Worm (Caenorhabditis elegans) whole organism, dauer: Measurements from ENCODE around the gene bath-20.
"Not testable (repeated sequence)": the region's sequence is repeated elsewhere in the genome, so short reads cannot be mapped to it uniquely, and the experiment has no call there.

Experiments used
- unc-62 ChIP-seq: sonication (generic microtip); optimal IDR thresholded peaks from 2 replicates; lab custom pipeline; 2017; ENCODE audit warnings: missing biosample characterization, missing genetic modification reagents, missing genetic modification characterization

Gene bath-20

DNA sequence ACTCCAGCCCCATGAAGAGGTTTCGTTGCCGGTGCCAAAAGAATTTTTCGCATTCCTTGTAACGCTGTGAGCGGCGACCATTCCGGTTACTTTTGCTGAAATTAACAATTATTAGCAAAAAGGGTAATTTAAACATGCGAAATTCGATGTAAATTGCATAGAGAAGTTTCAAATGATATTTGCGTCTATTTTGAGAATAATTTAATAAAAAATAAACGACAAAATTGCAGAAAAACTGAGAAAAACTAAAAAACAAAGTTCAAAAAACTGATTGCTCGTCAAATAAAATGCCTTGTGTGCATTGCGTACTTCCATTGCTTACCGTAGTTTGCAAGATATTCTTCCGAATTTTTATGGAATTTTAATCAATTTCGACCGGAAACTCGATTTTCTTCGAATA lies 3.2 kb upstream of the bath-20 start, which contains the start of gene bath-24:
Gene bath-24, minus strand, starts transcription at position 101 of the 400 bp plus-strand sequence.
- TF ChIP-seq unc-62 (GFP tag; lab: Kevin White, UChicago), result no peak

ce11 chrII:2039288-2039687 lies 3.1 kb downstream of the bath-20 start, which contains the start of gene bath-19:
Gene bath-19, minus strand, starts transcription at chrII:2039388.
- TF ChIP-seq unc-62 (GFP tag; lab: Kevin White, UChicago), result no peak

ce11 chrII:2033286-2033685 lies 9.1 kb downstream of the bath-20 start, which contains the start of gene F59H6.14:
Gene F59H6.14, plus strand, starts transcription at chrII:2033586.
- TF ChIP-seq unc-62 (GFP tag; lab: Kevin White, UChicago), result no peak

- not testable (repeated sequence) for TF ChIP-seq unc-62 (GFP tag; lab: Kevin White, UChicago)
These were observed 10.1 kb downstream of the bath-20 start, which contains the start of gene btb-4 for ce11 chrII:2032282-2032681. Gene btb-4, plus strand, starts transcription at chrII:2032316.

ce11 chrII:2031852-2032251 lies 10.5 kb downstream of the bath-20 start, which contains the start of gene bath-5:
Gene bath-5, minus strand, starts transcription at chrII:2031952.
- TF ChIP-seq unc-62 (GFP tag; lab: Kevin White, UChicago), result no peak

DNA sequence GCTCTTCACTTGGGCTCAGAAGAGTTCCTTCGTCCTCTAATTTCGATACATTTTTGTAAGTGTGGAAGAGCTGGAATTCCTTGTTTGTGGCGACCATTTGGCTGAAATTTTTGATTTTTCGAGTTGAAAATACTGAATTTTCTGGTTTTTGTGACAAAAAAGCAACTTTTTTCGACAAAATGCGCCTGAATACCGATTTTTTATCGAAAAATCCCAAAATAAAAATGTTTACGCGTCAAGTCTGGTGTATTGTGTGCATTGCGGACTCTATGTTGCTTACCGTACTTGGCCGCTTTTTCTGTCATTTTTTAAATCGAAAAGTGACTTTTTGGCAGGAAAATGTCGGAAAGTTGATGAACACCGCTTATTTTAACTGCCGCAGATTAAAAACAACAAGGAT lies 12.0 kb downstream of the bath-20 start, which contains the start of gene bath-3:
Gene bath-3, minus strand, starts transcription at position 101 of the 400 bp plus-strand sequence.
- TF ChIP-seq unc-62 (GFP tag; lab: Kevin White, UChicago), result no peak

DNA sequence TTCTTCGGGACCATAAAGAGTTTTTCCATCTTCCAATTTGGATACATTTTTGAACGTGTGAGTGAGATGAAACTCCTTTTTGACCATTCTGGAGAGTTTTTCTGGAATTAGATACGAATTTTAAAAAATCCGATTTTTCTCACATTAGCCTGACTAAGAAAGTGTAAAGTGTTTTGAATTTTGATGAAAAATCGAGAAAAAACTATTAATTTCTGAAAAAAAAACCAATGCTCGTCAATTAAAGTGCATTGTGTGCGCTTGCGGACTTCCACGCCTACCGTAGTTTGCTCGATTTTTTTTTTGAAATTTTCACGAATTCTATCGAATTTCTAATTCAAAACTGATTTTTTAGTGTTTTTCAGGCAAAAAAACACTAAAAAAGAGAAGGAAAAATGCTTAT lies 13.6 kb downstream of the bath-20 start, which contains the start of gene bath-1:
Gene bath-1, minus strand, starts transcription at position 101 of the 400 bp plus-strand sequence.
- TF ChIP-seq unc-62 (GFP tag; lab: Kevin White, UChicago), result no peak

- no peak for TF ChIP-seq unc-62 (GFP tag; lab: Kevin White, UChicago)
These were observed 15.8 kb downstream of the bath-20 start, which contains the start of gene bath-21 for ce11 chrII:2026525-2026924. Gene bath-21, minus strand, starts transcription at chrII:2026625.

- not testable (repeated sequence) for TF ChIP-seq unc-62 (GFP tag; lab: Kevin White, UChicago)
These were observed 18.8 kb downstream of the bath-20 start, which contains the start of gene cya-2 for ce11 chrII:2023514-2023913. Gene cya-2, minus strand, starts transcription at chrII:2023614.

DNA sequence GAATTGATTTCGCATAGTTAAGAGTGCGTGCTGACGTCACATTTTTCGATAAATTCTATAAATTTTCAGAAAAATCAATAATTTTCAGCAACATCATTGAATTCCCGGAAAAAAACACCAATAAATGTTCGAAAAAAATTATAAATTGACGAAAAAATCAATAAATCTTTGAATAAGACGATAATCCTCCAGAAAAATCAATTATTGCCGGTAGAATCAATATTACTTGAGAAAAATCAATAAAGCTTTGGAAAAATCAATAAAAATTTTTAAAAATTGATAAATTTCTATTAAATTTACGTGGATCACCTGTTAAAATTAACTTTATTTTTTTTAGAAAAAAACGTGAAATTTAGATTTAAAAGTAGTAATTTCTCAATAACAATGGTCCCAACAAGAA lies 28.5 kb downstream of the bath-20 start:
- TF ChIP-seq unc-62 (GFP tag; lab: Kevin White, UChicago), result no peak

- TF ChIP-seq unc-62 (GFP tag; lab: Kevin White, UChicago), result no peak
These were observed 29.6 kb downstream of the bath-20 start, which contains the start of gene F59H6.15 for ce11 chrII:2012698-2013097. Gene F59H6.15, plus strand, starts transcription at chrII:2012998.

ce11 chrII:2011179-2011578 lies 31.2 kb downstream of the bath-20 start:
- no peak for TF ChIP-seq unc-62 (GFP tag; lab: Kevin White, UChicago)

DNA sequence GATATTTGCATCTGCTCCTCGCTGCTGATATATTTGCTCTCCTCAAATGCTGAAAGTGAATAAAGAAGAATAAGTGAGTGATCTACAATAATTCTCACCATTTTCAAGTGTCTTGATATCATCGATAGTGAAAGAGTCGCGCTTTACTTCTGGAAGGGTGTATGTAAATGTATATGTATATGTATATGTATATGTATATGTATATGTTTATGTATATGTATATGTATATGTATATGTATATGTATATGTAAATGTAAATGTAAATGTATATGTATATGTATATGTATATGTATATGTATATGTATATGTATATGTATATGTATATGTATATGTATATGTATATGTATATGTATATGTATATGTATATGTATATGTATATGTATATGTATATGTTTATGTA lies 41.6 kb downstream of the bath-20 start, which contains the start of gene ceh-84:
Gene ceh-84, minus strand, starts transcription at position 101 of the 400 bp plus-strand sequence.
- not testable (repeated sequence) for TF ChIP-seq unc-62 (GFP tag; lab: Kevin White, UChicago)

- not testable (repeated sequence) for TF ChIP-seq unc-62 (GFP tag; lab: Kevin White, UChicago)
These were observed 43.8 kb downstream of the bath-20 start, which contains the start of gene math-19 for ce11 chrII:1998561-1998960. Gene math-19, plus strand, starts transcription at chrII:1998861.

DNA sequence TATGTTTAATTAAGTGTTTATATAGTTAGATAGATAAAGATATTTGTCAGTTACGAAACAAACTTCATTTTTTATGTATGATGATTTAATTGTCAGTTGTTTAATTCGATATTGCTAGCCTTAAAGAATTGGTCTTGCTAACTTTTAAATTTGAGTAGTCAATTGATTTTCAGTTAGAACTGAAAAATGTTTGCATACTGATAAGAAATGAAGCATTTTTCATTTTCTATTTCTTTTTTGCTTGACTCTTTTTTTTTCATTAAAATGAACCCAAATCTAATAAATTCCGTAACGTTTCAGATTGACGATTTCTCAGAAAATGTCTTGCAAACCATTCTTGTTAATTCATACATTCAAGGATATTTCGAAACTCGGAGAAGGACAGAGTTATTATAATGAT lies 46.1 kb downstream of the bath-20 start, which contains the start of gene math-20:
Gene math-20, plus strand, starts transcription at position 301 of the 400 bp plus-strand sequence.
- TF ChIP-seq unc-62 (GFP tag; lab: Kevin White, UChicago), result no peak

- TF ChIP-seq unc-62 (GFP tag; lab: Kevin White, UChicago), result no peak
These were observed 46.6 kb downstream of the bath-20 start for ce11 chrII:1995744-1996143.

DNA sequence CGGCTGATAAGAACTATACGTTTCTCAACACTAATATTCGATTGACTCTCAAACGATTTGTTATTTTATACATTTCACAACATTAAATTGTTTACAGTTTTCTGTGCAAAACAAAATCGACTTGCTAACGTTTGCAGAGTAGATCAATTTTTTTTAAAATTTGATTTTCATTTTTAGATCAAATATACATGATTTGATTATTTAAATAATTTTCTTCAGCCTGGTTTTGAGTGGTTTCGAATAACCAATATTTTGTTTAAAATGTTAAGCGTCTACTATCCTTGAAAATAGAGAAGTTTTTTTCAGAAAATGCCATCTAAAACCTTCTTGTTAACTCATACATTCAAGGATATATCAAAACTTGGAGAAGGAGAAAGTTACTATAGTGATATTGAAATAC lies 48.6 kb downstream of the bath-20 start, which contains the start of gene math-21:
Gene math-21, plus strand, starts transcription at position 301 of the 400 bp plus-strand sequence.
- TF ChIP-seq unc-62 (GFP tag; lab: Kevin White, UChicago), result no peak
